Worm (Caenorhabditis elegans) whole organism, young adult: Measurements from ENCODE around the gene K04A8.20.
A peak's percentile ranks its signal among the peaks of the same experiment; 100 is the strongest.

Source experiments
- B0019.2 ChIP-seq: fragments of 200-800 bp; sonication (Bioruptor generic); conservative IDR thresholded peaks from 2 replicates; pipeline ENCODE4 v1.3.6; 2022; ENCODE audit warnings: missing genetic modification reagents, missing genetic modification characterization, missing compliant biosample characterization
- B0261.1 ChIP-seq: sonication (generic microtip); optimal IDR thresholded peaks from 2 replicates; lab custom pipeline; 2016; ENCODE audit warnings: mild to moderate bottlenecking, missing genetic modification characterization, moderate library complexity, missing compliant biosample characterization
- B0336.3 ChIP-seq: fragments of 200-800 bp; sonication (Bioruptor generic); IDR thresholded peaks from 2 replicates; pipeline ENCODE4 v1.3.6; 2022; ENCODE audit warnings: missing genetic modification characterization, missing compliant biosample characterization
- F10E7.11 ChIP-seq: sonication (generic microtip); optimal IDR thresholded peaks from 2 replicates; lab custom pipeline; 2017; ENCODE audit warnings: mild to moderate bottlenecking, missing genetic modification characterization, moderate library complexity, missing compliant biosample characterization
- F22D6.2 ChIP-seq: sonication (generic microtip); optimal IDR thresholded peaks from 2 replicates; lab custom pipeline; 2016; ENCODE audit warnings: mild to moderate bottlenecking, missing genetic modification characterization, missing compliant biosample characterization
- F23B12.7 ChIP-seq: sonication (generic microtip); optimal IDR thresholded peaks from 2 replicates; lab custom pipeline; 2017; ENCODE audit warnings: missing genetic modification characterization, mild to moderate bottlenecking, missing compliant biosample characterization, antibody characterized with exemption, moderate library complexity; ENCODE audit not compliant: insufficient read depth
- F33H1.4 ChIP-seq: fragments of 200-800 bp; sonication (Bioruptor generic); IDR thresholded peaks from 2 replicates; pipeline ENCODE4 v1.3.6; 2022; ENCODE audit warnings: missing genetic modification reagents, missing genetic modification characterization, missing compliant biosample characterization
- F39B2.1 ChIP-seq: fragments of 200-800 bp; sonication (Bioruptor generic); IDR thresholded peaks from 2 replicates; pipeline ENCODE4 v1.3.6; 2022; ENCODE audit warnings: missing genetic modification reagents, missing genetic modification characterization, missing compliant biosample characterization
- Y56A3A.18 ChIP-seq: fragments of 200-800 bp; sonication (Bioruptor generic); IDR thresholded peaks from 2 replicates; pipeline ENCODE4 v1.3.6; 2022; ENCODE audit warnings: missing genetic modification reagents, missing genetic modification characterization, missing compliant biosample characterization
- Y95B8A.8 ChIP-seq: fragments of 200-800 bp; sonication (Bioruptor generic); IDR thresholded peaks from 2 replicates; pipeline ENCODE4 v1.3.6; 2022; ENCODE audit warnings: missing genetic modification reagents, missing genetic modification characterization, missing compliant biosample characterization
- ZK185.1 ChIP-seq: sonication (generic microtip); optimal IDR thresholded peaks from 2 replicates; lab custom pipeline; 2016; ENCODE audit warnings: mild to moderate bottlenecking, missing genetic modification characterization, missing compliant biosample characterization; ENCODE audit not compliant: poor library complexity, severe bottlenecking
- atf-7 ChIP-seq: sonication (generic microtip); optimal IDR thresholded peaks from 2 replicates; lab custom pipeline; 2017; ENCODE audit warnings: mild to moderate bottlenecking, missing genetic modification characterization, missing compliant biosample characterization
- athp-1 ChIP-seq: sonication (generic microtip); optimal IDR thresholded peaks from 2 replicates; lab custom pipeline; 2017; ENCODE audit warnings: mild to moderate bottlenecking, missing genetic modification characterization, missing compliant biosample characterization
- ccch-3 ChIP-seq: fragments of 200-800 bp; sonication (Bioruptor generic); optimal IDR thresholded peaks from 2 replicates; lab custom pipeline; 2018; ENCODE audit warnings: mild to moderate bottlenecking, missing genetic modification characterization, missing compliant biosample characterization
- cebp-1 ChIP-seq, 2 experiments: fragments of 200-800 bp in 1 of 2; sonication (Bioruptor generic) in 1 of 2; sonication (generic microtip) in 1 of 2; IDR thresholded peaks in 1 of 2; optimal IDR thresholded peaks in 1 of 2; 2 replicates each; pipeline versions ENCODE4 v1.3.6 to Lab custom; 2017 to 2022; ENCODE audit warnings: missing compliant biosample characterization in 2 of 2, missing genetic modification characterization in 2 of 2, mild to moderate bottlenecking in 1 of 2, missing genetic modification reagents in 1 of 2, moderate library complexity in 1 of 2
- ceh-91 ChIP-seq: fragments of 200-800 bp; sonication (Bioruptor generic); IDR thresholded peaks from 2 replicates; pipeline ENCODE4 v1.3.6; 2022; ENCODE audit warnings: missing genetic modification reagents, missing genetic modification characterization, missing compliant biosample characterization
- dox-1 ChIP-seq: fragments of 200-800 bp; sonication (Bioruptor generic); IDR thresholded peaks from 2 replicates; pipeline ENCODE4 v1.3.6; 2022; ENCODE audit warnings: missing genetic modification reagents, missing genetic modification characterization, missing compliant biosample characterization
- dpl-1 ChIP-seq: fragments of 150-350 bp; optimal IDR thresholded peaks from 2 replicates; lab custom pipeline; 2014; ENCODE audit warnings: missing biosample characterization, missing genetic modification reagents, missing genetic modification characterization
- egl-44 ChIP-seq: fragments of 200-800 bp; sonication (Bioruptor generic); IDR thresholded peaks from 2 replicates; pipeline ENCODE4 v1.3.6; 2022; ENCODE audit warnings: missing genetic modification reagents, missing genetic modification characterization, missing compliant biosample characterization
- egrh-3 ChIP-seq: fragments of 200-800 bp; sonication (Bioruptor generic); IDR thresholded peaks from 2 replicates; pipeline ENCODE4 v1.3.6; 2022; ENCODE audit warnings: missing genetic modification reagents, missing genetic modification characterization, missing compliant biosample characterization
- ets-4 ChIP-seq: fragments of 200-800 bp; sonication (Bioruptor generic); optimal IDR thresholded peaks from 2 replicates; lab custom pipeline; 2018; ENCODE audit warnings: mild to moderate bottlenecking, missing genetic modification characterization, missing compliant biosample characterization
- him-1 ChIP-seq: sonication (generic microtip); optimal IDR thresholded peaks from 2 replicates; lab custom pipeline; 2016; ENCODE audit warnings: missing genotype, missing genetic modification reagents, missing genetic modification characterization, missing compliant biosample characterization
- hmg-1.2 ChIP-seq: fragments of 200-800 bp; sonication (Bioruptor generic); IDR thresholded peaks from 2 replicates; pipeline ENCODE4 v1.3.6; 2022; ENCODE audit warnings: missing genetic modification reagents, missing genetic modification characterization, missing compliant biosample characterization
- let-526 ChIP-seq: fragments of 200-800 bp; sonication (Bioruptor generic); IDR thresholded peaks from 2 replicates; pipeline ENCODE4 v1.3.6; 2022; ENCODE audit warnings: missing genetic modification reagents, missing genetic modification characterization, missing compliant biosample characterization
- lsy-27 ChIP-seq: sonication (generic microtip); optimal IDR thresholded peaks from 2 replicates; lab custom pipeline; 2017; ENCODE audit warnings: missing genetic modification characterization, mild to moderate bottlenecking, missing compliant biosample characterization, antibody characterized with exemption, missing genotype, borderline replicate concordance; ENCODE audit not compliant: insufficient read depth
- madf-10 ChIP-seq: sonication (generic microtip); optimal IDR thresholded peaks from 2 replicates; lab custom pipeline; 2016; ENCODE audit warnings: mild to moderate bottlenecking, missing genetic modification characterization, missing compliant biosample characterization
- madf-3 ChIP-seq: fragments of 200-800 bp; sonication (Bioruptor generic); IDR thresholded peaks from 2 replicates; pipeline ENCODE4 v1.3.6; 2022; ENCODE audit warnings: missing genetic modification reagents, missing genetic modification characterization, missing compliant biosample characterization
- mel-28 ChIP-seq: sonication (generic microtip); optimal IDR thresholded peaks from 2 replicates; lab custom pipeline; 2016; ENCODE audit warnings: borderline replicate concordance, mild to moderate bottlenecking, missing genetic modification characterization, missing compliant biosample characterization
- nhr-120 ChIP-seq: fragments of 200-800 bp; sonication (Bioruptor generic); IDR thresholded peaks from 2 replicates; pipeline ENCODE4 v1.3.6; 2022; ENCODE audit warnings: missing genetic modification characterization, missing compliant biosample characterization
- nhr-179 ChIP-seq: sonication (generic microtip); optimal IDR thresholded peaks from 2 replicates; lab custom pipeline; 2016; ENCODE audit warnings: mild to moderate bottlenecking, missing genetic modification characterization, missing compliant biosample characterization
- nhr-80 ChIP-seq: sonication (generic microtip); optimal IDR thresholded peaks from 2 replicates; lab custom pipeline; 2016; ENCODE audit warnings: missing genetic modification characterization, missing compliant biosample characterization
- nhr-90 ChIP-seq: sonication (generic microtip); optimal IDR thresholded peaks from 2 replicates; lab custom pipeline; 2016; ENCODE audit warnings: missing genotype, mild to moderate bottlenecking, missing genetic modification characterization, missing compliant biosample characterization
- pbrm-1 ChIP-seq: fragments of 200-800 bp; sonication (Bioruptor generic); IDR thresholded peaks from 2 replicates; pipeline ENCODE4 v1.3.6; 2022; ENCODE audit warnings: missing genetic modification reagents, missing genetic modification characterization, missing compliant biosample characterization
- repo-1 ChIP-seq: sonication (generic microtip); optimal IDR thresholded peaks from 2 replicates; lab custom pipeline; 2017; ENCODE audit warnings: mild to moderate bottlenecking, missing genetic modification characterization, missing compliant biosample characterization
- sea-2 ChIP-seq: fragments of 200-800 bp; sonication (Bioruptor generic); IDR thresholded peaks from 2 replicates; pipeline ENCODE4 v1.3.6; 2022; ENCODE audit warnings: missing genetic modification characterization, missing compliant biosample characterization
- somi-1 ChIP-seq: fragments of 200-800 bp; sonication (Bioruptor generic); optimal IDR thresholded peaks from 2 replicates; lab custom pipeline; 2018; ENCODE audit warnings: mild to moderate bottlenecking, missing genetic modification characterization, missing compliant biosample characterization
- tbp1 ChIP-seq: fragments of 200-800 bp; sonication (Bioruptor generic); optimal IDR thresholded peaks from 2 replicates; lab custom pipeline; 2018; ENCODE audit warnings: mild to moderate bottlenecking, missing genetic modification characterization, missing compliant biosample characterization
- tlf-1 ChIP-seq: fragments of 200-800 bp; sonication (Bioruptor generic); optimal IDR thresholded peaks from 2 replicates; lab custom pipeline; 2018; ENCODE audit warnings: mild to moderate bottlenecking, missing genetic modification characterization, missing compliant biosample characterization
- unc-62 ChIP-seq: fragments of 150-350 bp; optimal IDR thresholded peaks from 2 replicates; lab custom pipeline; 2014; ENCODE audit warnings: missing biosample characterization, missing genetic modification reagents, missing genetic modification characterization
- zfh-2 ChIP-seq: fragments of 200-800 bp; sonication (Bioruptor generic); conservative IDR thresholded peaks from 2 replicates; pipeline ENCODE4 v1.3.6; 2022; ENCODE audit warnings: missing genetic modification reagents, missing genetic modification characterization, missing compliant biosample characterization
- ztf-22 ChIP-seq: fragments of 200-800 bp; sonication (Bioruptor generic); optimal IDR thresholded peaks from 2 replicates; lab custom pipeline; 2018; ENCODE audit warnings: mild to moderate bottlenecking, missing genetic modification characterization, moderate library complexity, missing compliant biosample characterization

Gene K04A8.20

ce11 chrV:6520385-6521080 lies 28.7 kb upstream of the K04A8.20 start, which contains the start of the genes F46E10.2 and F46E10.18:
Gene F46E10.2, plus strand, starts transcription at chrV:6520435.
Gene F46E10.18, plus strand, starts transcription at chrV:6521030.
- TF ChIP-seq dox-1 (GFP tag; lab: Robert Waterston, UW), result no peak
- TF ChIP-seq nhr-120 (GFP tag; lab: Robert Waterston, UW), result 0 out of 2 replicates have a peak, but pooled peaks have one; percentile 46
- TF ChIP-seq hmg-1.2 (GFP tag; lab: Robert Waterston, UW), result 0 out of 2 replicates have a peak, but pooled peaks have one; percentile 6
- TF ChIP-seq Y95B8A.8 (GFP tag; lab: Robert Waterston, UW), result no peak
- peak; percentile 84 for TF ChIP-seq zfh-2 (GFP tag; lab: Robert Waterston, UW)
- peak; percentile 31; the same call in 1 of the 2 replicates for TF ChIP-seq egrh-3

DNA sequence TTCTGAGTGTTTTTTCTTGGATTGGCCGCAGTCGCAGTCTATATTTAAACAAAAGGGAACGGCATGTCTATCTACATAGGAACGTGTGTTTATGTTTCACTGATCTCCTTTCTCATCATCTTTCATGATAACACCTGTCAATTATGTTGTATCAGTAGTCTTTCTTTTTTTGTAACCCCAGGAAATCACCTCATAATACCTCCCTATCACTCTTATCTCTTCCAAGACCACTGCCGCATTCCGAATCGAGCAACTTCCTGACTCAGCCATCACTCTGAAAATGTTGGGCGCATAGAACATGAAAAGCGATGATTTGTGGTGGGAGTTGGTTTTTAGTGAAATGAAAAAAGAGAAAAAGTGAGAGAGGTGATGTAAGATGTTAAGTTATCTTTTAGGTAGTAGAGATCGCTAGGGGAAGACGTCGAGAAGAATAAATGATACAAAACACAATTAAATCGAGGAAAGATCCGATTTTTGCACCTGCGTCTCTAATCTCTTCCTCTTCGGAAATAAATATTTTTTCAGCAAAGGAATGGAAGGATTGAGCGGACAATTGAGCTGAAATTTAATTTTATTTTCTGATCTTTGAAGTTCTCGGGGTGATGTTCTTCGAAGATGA lies 26.3 kb upstream of the K04A8.20 start:
- TF ChIP-seq F33H1.4 (no peak), dox-1 (GFP tag; lab: Robert Waterston, UW) (peak; percentile 72), nhr-90 (tag; lab: Kevin White, UChicago) (peak; percentile 4), Y56A3A.18 (GFP tag; lab: Robert Waterston, UW) (no peak), B0019.2 (no peak), ets-4 (peak; percentile 94), F23B12.7 (tag; lab: Kevin White, UChicago) (no peak), zfh-2 (GFP tag; lab: Robert Waterston, UW) (no peak), somi-1 (no peak), egl-44 (GFP tag; lab: Robert Waterston, UW) (peak; percentile 49; the same call in 1 of the 2 replicates), madf-10 (tag; lab: Kevin White, UChicago) (no peak), atf-7 (tag; lab: Kevin White, UChicago) (peak; percentile 68), F22D6.2 (tag; lab: Kevin White, UChicago) (no peak), let-526 (no peak), lsy-27 (tag; lab: Kevin White, UChicago) (no peak), F10E7.11 (no peak), ceh-91 (GFP tag; lab: Robert Waterston, UW) (no peak), nhr-179 (tag; lab: Kevin White, UChicago) (no peak), repo-1 (tag; lab: Kevin White, UChicago) (no peak), him-1 (no peak), B0261.1 (tag; lab: Kevin White, UChicago) (no peak), athp-1 (tag; lab: Kevin White, UChicago) (no peak), dpl-1 (GFP tag; lab: Kevin White, UChicago) (no peak), B0336.3 (GFP tag; lab: Robert Waterston, UW) (0 out of 2 replicates have a peak, but pooled peaks have one; percentile 16), mel-28 (tag; lab: Kevin White, UChicago) (no peak), ccch-3 (GFP tag; lab: Kevin White, UChicago) (no peak), ztf-22 (GFP tag; lab: Kevin White, UChicago) (peak; percentile 83), unc-62 (peak; percentile 41), tbp1 (peak; percentile 0), nhr-80 (peak; percentile 99), tlf-1 (GFP tag; lab: Kevin White, UChicago) (no peak), F39B2.1 (GFP tag; lab: Robert Waterston, UW) (no peak), cebp-1 (GFP tag; IDR thresholded peaks at IDR 0.05; lab: Robert Waterston, UW) (no peak), cebp-1 (tag; optimal IDR thresholded peaks at IDR 0.05; lab: Kevin White, UChicago) (peak; percentile 23), sea-2 (GFP tag; lab: Robert Waterston, UW) (no peak), ZK185.1 (tag; lab: Kevin White, UChicago) (no peak), pbrm-1 (GFP tag; lab: Robert Waterston, UW) (no peak), madf-3 (GFP tag; lab: Robert Waterston, UW) (no peak)
